Worm (Caenorhabditis elegans) whole organism, L2 larva: ENCODE measurements around the gene cutl-9.

Experiments used
- ama-1 ChIP-seq: fragments of 150-350 bp; optimal IDR thresholded peaks from 2 replicates; lab custom pipeline; 2018; ENCODE audit warnings: inconsistent platforms
- crh-2 ChIP-seq: sonication (generic microtip); optimal IDR thresholded peaks from 2 replicates; lab custom pipeline; 2017; ENCODE audit warnings: missing biosample characterization, missing genetic modification characterization
- fos-1 ChIP-seq: fragments of 150-350 bp; optimal IDR thresholded peaks from 2 replicates; lab custom pipeline; 2014; ENCODE audit warnings: missing biosample characterization, missing genetic modification characterization
- lin-13 ChIP-seq: fragments of 150-350 bp; optimal IDR thresholded peaks from 2 replicates; lab custom pipeline; 2014; ENCODE audit warnings: missing biosample characterization, missing genetic modification reagents, missing genetic modification characterization
- lsy-2 ChIP-seq, 2 experiments: fragments of 150-350 bp in 1 of 2; sonication (generic microtip) in 1 of 2; optimal IDR thresholded peaks; 2 replicates each; lab custom pipeline; 2014 to 2017; ENCODE audit warnings: missing biosample characterization in 2 of 2, missing genetic modification characterization in 2 of 2
- nhr-12 ChIP-seq: fragments of 150-350 bp; optimal IDR thresholded peaks from 2 replicates; lab custom pipeline; 2014; ENCODE audit warnings: missing biosample characterization, missing genetic modification characterization
- nhr-25 ChIP-seq: fragments of 150-350 bp; sonication (generic microtip); optimal IDR thresholded peaks from 3 replicates; lab custom pipeline; 2014; ENCODE audit warnings: missing biosample characterization, missing genetic modification characterization
- nhr-6 ChIP-seq: fragments of 150-350 bp; optimal IDR thresholded peaks from 2 replicates; lab custom pipeline; 2014; ENCODE audit warnings: missing biosample characterization, missing genetic modification characterization
- unc-55 ChIP-seq: fragments of 150-350 bp; sonication (generic microtip); optimal IDR thresholded peaks from 3 replicates; lab custom pipeline; 2014; ENCODE audit warnings: missing biosample characterization, missing genetic modification reagents, missing genetic modification characterization
- unc-62 ChIP-seq: fragments of 150-350 bp; optimal IDR thresholded peaks from 2 replicates; lab custom pipeline; 2014; ENCODE audit warnings: missing biosample characterization, missing genetic modification reagents, missing genetic modification characterization

DNA sequence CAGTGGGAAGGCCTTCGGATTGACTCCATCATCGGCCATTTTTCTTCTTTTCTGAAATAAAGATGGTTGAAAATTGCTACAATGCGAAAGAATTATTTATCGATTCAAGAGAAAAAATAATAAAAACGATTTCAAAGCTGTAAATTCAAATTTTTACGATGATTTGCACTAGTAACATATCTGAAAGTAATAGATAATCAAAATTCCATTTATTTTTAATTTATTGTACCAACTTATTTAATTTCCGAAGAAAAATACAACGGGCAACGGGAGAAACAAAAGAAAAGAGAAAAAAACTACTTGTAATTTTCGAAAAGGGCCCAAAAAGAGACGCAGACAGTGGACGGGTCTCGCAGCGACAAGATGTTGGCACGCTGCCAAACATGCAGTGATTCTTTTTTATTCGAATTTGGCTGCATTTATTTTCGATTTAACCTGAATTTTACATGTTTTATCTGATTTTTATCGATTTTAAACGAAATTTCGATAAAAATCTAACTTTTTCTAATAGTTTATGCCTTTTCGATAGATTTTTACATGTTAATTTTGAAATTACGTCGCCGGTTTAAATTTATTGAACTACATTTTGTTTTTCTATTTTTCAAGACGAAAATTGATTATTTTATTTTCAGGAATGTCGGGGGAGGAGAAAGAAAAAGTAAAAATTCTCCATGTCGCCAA is 36.7 kb downstream of the cutl-9 start, which contains the start of the genes snu-13 and rsp-7:
- TF ChIP-seq unc-62 (GFP tag; lab: Kevin White, UChicago) (no peak), lin-13 (GFP tag; lab: Kevin White, UChicago) (peak; percentile 71), ama-1 (peak; percentile 15), crh-2 (tag; lab: Kevin White, UChicago) (peak; percentile 87), fos-1 (tag; lab: Kevin White, UChicago) (peak; percentile 34), nhr-12 (tag; lab: Kevin White, UChicago) (no peak), unc-55 (GFP tag; lab: Kevin White, UChicago) (peak; percentile 90), lsy-2 (tag; optimal IDR thresholded peaks at IDR 0.05; lab: Kevin White, UChicago) (peak; percentile 58 to 91), nhr-6 (no peak), nhr-25 (tag; lab: Kevin White, UChicago) (peak; percentile 75)
